Worm (Caenorhabditis elegans) whole organism, L4 larva: ENCODE data around the gene sqv-4.

Experiments used
- T20F7.1 ChIP-seq: fragments of 200-800 bp; sonication (Bioruptor generic); optimal IDR thresholded peaks from 2 replicates; lab custom pipeline; 2018; ENCODE audit warnings: mild to moderate bottlenecking, missing genetic modification characterization, missing compliant biosample characterization
- Y5F2A.4 ChIP-seq: fragments of 200-800 bp; sonication (Bioruptor generic); optimal IDR thresholded peaks from 2 replicates; lab custom pipeline; 2018; ENCODE audit warnings: mild to moderate bottlenecking, missing genetic modification characterization, missing compliant biosample characterization
- ZK337.2 ChIP-seq: fragments of 200-800 bp; sonication (Bioruptor generic); IDR thresholded peaks from 2 replicates; pipeline ENCODE4 v1.3.6; 2022; ENCODE audit warnings: missing genetic modification reagents, missing genetic modification characterization, missing compliant biosample characterization
- aha-1 ChIP-seq: fragments of 150-350 bp; peaks from one replicate; lab custom pipeline; 2014; ENCODE audit warnings: missing biosample characterization, missing genetic modification characterization
- attf-4 ChIP-seq: sonication (generic microtip); optimal IDR thresholded peaks from 3 replicates; lab custom pipeline; 2017; ENCODE audit warnings: missing biosample characterization, missing genetic modification characterization
- ceh-20 ChIP-seq: fragments of 200-800 bp; sonication (Bioruptor generic); IDR thresholded peaks from 2 replicates; pipeline ENCODE4 v1.3.6; 2022; ENCODE audit warnings: missing genetic modification reagents, missing genetic modification characterization, missing compliant biosample characterization
- ceh-44 ChIP-seq: fragments of 200-800 bp; sonication (Bioruptor generic); IDR thresholded peaks from 2 replicates; pipeline ENCODE4 v1.3.6; 2022; ENCODE audit warnings: missing genetic modification reagents, missing genetic modification characterization, missing compliant biosample characterization
- cey-2 ChIP-seq: sonication (generic microtip); optimal IDR thresholded peaks from 3 replicates; lab custom pipeline; 2017; ENCODE audit warnings: missing genetic modification characterization, mild to moderate bottlenecking, missing compliant biosample characterization, antibody characterized with exemption, borderline replicate concordance; ENCODE audit not compliant: insufficient read depth
- daf-12 ChIP-seq: fragments of 150-350 bp; optimal IDR thresholded peaks from 2 replicates; lab custom pipeline; 2014; ENCODE audit warnings: missing biosample characterization, missing genetic modification reagents, missing genetic modification characterization
- daf-16 ChIP-seq, 3 experiments: sonication (generic microtip); optimal IDR thresholded peaks; 2 replicates each; lab custom pipeline; 2016 to 2017; ENCODE audit warnings: missing genetic modification characterization in 3 of 3, missing genetic modification reagents in 3 of 3, mild to moderate bottlenecking in 2 of 3, missing compliant biosample characterization in 2 of 3, missing biosample characterization in 1 of 3, moderate library complexity in 1 of 3
- daf-19 ChIP-seq: fragments of 200-800 bp; sonication (Bioruptor generic); conservative IDR thresholded peaks from 2 replicates; pipeline ENCODE4 v1.3.6; 2022; ENCODE audit warnings: missing genetic modification characterization, missing compliant biosample characterization
- daf-8 ChIP-seq: fragments of 200-800 bp; sonication (Bioruptor generic); IDR thresholded peaks from 2 replicates; pipeline ENCODE4 v1.3.6; 2022; ENCODE audit warnings: missing genetic modification characterization, missing compliant biosample characterization
- dmd-9 ChIP-seq: fragments of 200-800 bp; sonication (Bioruptor generic); IDR thresholded peaks from 2 replicates; pipeline ENCODE4 v1.3.6; 2022; ENCODE audit warnings: missing genetic modification reagents, missing genetic modification characterization, missing compliant biosample characterization
- dpl-1 ChIP-seq: fragments of 150-350 bp; optimal IDR thresholded peaks from 2 replicates; lab custom pipeline; 2014; ENCODE audit warnings: missing biosample characterization, missing genetic modification reagents, missing genetic modification characterization
- dve-1 ChIP-seq: sonication (generic microtip); optimal IDR thresholded peaks from 2 replicates; lab custom pipeline; 2017; ENCODE audit warnings: antibody characterized with exemption, mild to moderate bottlenecking, missing genetic modification characterization, missing compliant biosample characterization; ENCODE audit not compliant: insufficient read depth
- fkh-10 ChIP-seq: fragments of 150-350 bp; optimal IDR thresholded peaks from 2 replicates; lab custom pipeline; 2014; ENCODE audit warnings: missing biosample characterization, missing genetic modification reagents, missing genetic modification characterization
- gei-8 ChIP-seq: fragments of 200-800 bp; sonication (Bioruptor generic); optimal IDR thresholded peaks from 2 replicates; lab custom pipeline; 2018; ENCODE audit warnings: mild to moderate bottlenecking, missing genetic modification characterization, missing compliant biosample characterization
- hif-1 ChIP-seq, 2 experiments: sonication (generic microtip); optimal IDR thresholded peaks; 2 replicates each; lab custom pipeline; 2016 to 2017; ENCODE audit warnings: missing compliant biosample characterization in 2 of 2, missing genetic modification characterization in 2 of 2, missing genetic modification reagents in 2 of 2, missing genotype in 2 of 2, mild to moderate bottlenecking in 1 of 2
- hlh-11 ChIP-seq: fragments of 200-800 bp; sonication (Bioruptor generic); optimal IDR thresholded peaks from 2 replicates; lab custom pipeline; 2018; ENCODE audit warnings: mild to moderate bottlenecking, missing genetic modification characterization, missing compliant biosample characterization
- hlh-30 ChIP-seq: sonication (generic microtip); optimal IDR thresholded peaks from 2 replicates; lab custom pipeline; 2017; ENCODE audit warnings: antibody characterized with exemption, mild to moderate bottlenecking, missing genetic modification characterization, missing compliant biosample characterization; ENCODE audit not compliant: insufficient read depth
- jun-1 ChIP-seq: fragments of 150-350 bp; optimal IDR thresholded peaks from 2 replicates; lab custom pipeline; 2014; ENCODE audit warnings: missing biosample characterization, missing genetic modification reagents, missing genetic modification characterization
- lir-3 ChIP-seq: sonication (generic microtip); optimal IDR thresholded peaks from 2 replicates; lab custom pipeline; 2016; ENCODE audit warnings: mild to moderate bottlenecking, missing genetic modification characterization, missing compliant biosample characterization
- lsy-2 ChIP-seq, 2 experiments: fragments of 150-350 bp in 1 of 2; sonication (generic microtip) in 1 of 2; optimal IDR thresholded peaks; 2 replicates each; lab custom pipeline; 2014 to 2017; ENCODE audit warnings: missing biosample characterization in 2 of 2, missing genetic modification characterization in 2 of 2
- madf-5 ChIP-seq, 2 experiments: fragments of 200-800 bp; sonication (Bioruptor generic); IDR thresholded peaks; 2 replicates each; pipeline ENCODE4 v1.3.6; 2022; ENCODE audit warnings: missing compliant biosample characterization in 2 of 2, missing genetic modification characterization in 2 of 2
- mep-1 ChIP-seq: fragments of 150-350 bp; sonication (generic microtip); optimal IDR thresholded peaks from 3 replicates; lab custom pipeline; 2014; ENCODE audit warnings: missing biosample characterization, missing genetic modification characterization
- mes-2 ChIP-seq: sonication (generic microtip); optimal IDR thresholded peaks from 2 replicates; lab custom pipeline; 2016; ENCODE audit warnings: missing genotype, mild to moderate bottlenecking, missing genetic modification characterization, missing compliant biosample characterization; ENCODE audit not compliant: poor library complexity, severe bottlenecking
- mxl-2 ChIP-seq: fragments of 200-800 bp; sonication (Bioruptor generic); conservative IDR thresholded peaks from 2 replicates; pipeline ENCODE4 v1.3.6; 2022; ENCODE audit warnings: missing genetic modification reagents, missing genetic modification characterization, missing compliant biosample characterization
- mxl-3 ChIP-seq: fragments of 200-800 bp; sonication (Bioruptor generic); optimal IDR thresholded peaks from 2 replicates; lab custom pipeline; 2018; ENCODE audit warnings: mild to moderate bottlenecking, missing genetic modification characterization, missing compliant biosample characterization
- nhr-11 ChIP-seq: fragments of 150-350 bp; optimal IDR thresholded peaks from 2 replicates; lab custom pipeline; 2014; ENCODE audit warnings: missing biosample characterization, missing genetic modification characterization
- nhr-237 ChIP-seq: sonication (generic microtip); optimal IDR thresholded peaks from 2 replicates; lab custom pipeline; 2017; ENCODE audit warnings: missing biosample characterization, missing genetic modification characterization
- nhr-25 ChIP-seq: sonication (generic microtip); optimal IDR thresholded peaks from 2 replicates; lab custom pipeline; 2017; ENCODE audit warnings: missing genetic modification characterization, mild to moderate bottlenecking, missing compliant biosample characterization, antibody characterized with exemption, moderate library complexity, borderline replicate concordance; ENCODE audit not compliant: insufficient read depth
- nhr-28 ChIP-seq: fragments of 150-350 bp; optimal IDR thresholded peaks from 2 replicates; lab custom pipeline; 2014; ENCODE audit warnings: missing biosample characterization, missing genetic modification characterization
- nhr-41 ChIP-seq: fragments of 200-800 bp; sonication (Bioruptor generic); IDR thresholded peaks from 2 replicates; pipeline ENCODE4 v1.3.6; 2022; ENCODE audit warnings: missing genetic modification reagents, missing genetic modification characterization, missing compliant biosample characterization
- nhr-48 ChIP-seq: sonication (generic microtip); optimal IDR thresholded peaks from 2 replicates; lab custom pipeline; 2016; ENCODE audit warnings: mild to moderate bottlenecking, missing genetic modification characterization, missing compliant biosample characterization
- nhr-76 ChIP-seq: fragments of 150-350 bp; optimal IDR thresholded peaks from 2 replicates; lab custom pipeline; 2014; ENCODE audit warnings: missing biosample characterization, missing genetic modification characterization
- pha-4 ChIP-seq, 2 experiments: fragments of 150-350 bp in 1 of 2; fragments of 200-800 bp in 1 of 2; sonication (Bioruptor generic) in 1 of 2; IDR thresholded peaks in 1 of 2; optimal IDR thresholded peaks in 1 of 2; 2 replicates each; pipeline versions ENCODE4 v1.3.6 to Lab custom; 2014 to 2022; ENCODE audit warnings: missing genetic modification characterization in 2 of 2, missing genetic modification reagents in 2 of 2, missing biosample characterization in 1 of 2, missing compliant biosample characterization in 1 of 2
- saeg-2 ChIP-seq: fragments of 200-800 bp; sonication (Bioruptor generic); IDR thresholded peaks from 2 replicates; pipeline ENCODE4 v1.3.6; 2022; ENCODE audit warnings: missing genetic modification reagents, missing genetic modification characterization, missing compliant biosample characterization
- set-16 ChIP-seq: fragments of 200-800 bp; sonication (Bioruptor generic); IDR thresholded peaks from 2 replicates; pipeline ENCODE4 v1.3.6; 2022; ENCODE audit warnings: missing genetic modification reagents, missing genetic modification characterization, missing compliant biosample characterization
- snpc-4 ChIP-seq: fragments of 150-350 bp; optimal IDR thresholded peaks from 2 replicates; lab custom pipeline; 2014; ENCODE audit warnings: missing biosample characterization, missing genetic modification characterization
- spr-1 ChIP-seq: sonication (generic microtip); optimal IDR thresholded peaks from 2 replicates; lab custom pipeline; 2016; ENCODE audit warnings: mild to moderate bottlenecking, missing genetic modification characterization, missing compliant biosample characterization
- tra-1 ChIP-seq: fragments of 200-800 bp; sonication (Bioruptor generic); IDR thresholded peaks from 2 replicates; pipeline ENCODE4 v1.3.6; 2022; ENCODE audit warnings: missing genetic modification reagents, missing genetic modification characterization, missing compliant biosample characterization
- unc-62 ChIP-seq, 3 experiments: fragments of 150-350 bp in 1 of 3; sonication (generic microtip); optimal IDR thresholded peaks in 2 of 3; peaks in 1 of 3; 1 replicate in 1 of 3; 2 replicates in 2 of 3; lab custom pipeline; 2014 to 2017; ENCODE audit warnings: missing biosample characterization in 3 of 3, missing genetic modification characterization in 3 of 3, missing genetic modification reagents in 3 of 3, missing genotype in 1 of 3
- vab-7 ChIP-seq: fragments of 200-800 bp; sonication (Bioruptor generic); IDR thresholded peaks from 2 replicates; pipeline ENCODE4 v1.3.6; 2022; ENCODE audit warnings: missing genetic modification reagents, missing genetic modification characterization, missing compliant biosample characterization
- zip-11 ChIP-seq: fragments of 200-800 bp; sonication (Bioruptor generic); IDR thresholded peaks from 2 replicates; pipeline ENCODE4 v1.3.6; 2022; ENCODE audit warnings: missing genetic modification characterization, missing compliant biosample characterization

Gene sqv-4

ce11 chrV:10699122-10699521, 37.9 kb upstream of the sqv-4 start:
- TF ChIP-seq spr-1 (tag; lab: Kevin White, UChicago) = no peak
- TF ChIP-seq unc-62 (GFP tag; optimal IDR thresholded peaks at IDR 0.05 in 1 of 2; lab: Kevin White, UChicago) = peak in 1 of 2 experiments; percentile 79
- no peak for TF ChIP-seq unc-62 (tag; optimal IDR thresholded peaks at IDR 0.05; lab: Kevin White, UChicago)
- no peak for TF ChIP-seq jun-1 (tag; lab: Kevin White, UChicago)
- no peak for TF ChIP-seq daf-8
- peak; percentile 52 for TF ChIP-seq aha-1 (tag; lab: Kevin White, UChicago)
- TF ChIP-seq zip-11 (GFP tag; lab: Robert Waterston, UW) = no peak
- no peak for TF ChIP-seq dpl-1 (GFP tag; lab: Kevin White, UChicago)
- TF ChIP-seq madf-5 (GFP tag; IDR thresholded peaks at IDR 0.05; lab: Robert Waterston, UW) = no peak

- TF ChIP-seq nhr-25 (no peak), madf-5 (GFP tag; IDR thresholded peaks at IDR 0.05; lab: Robert Waterston, UW) (no peak), snpc-4 (tag; lab: Kevin White, UChicago) (no peak)
Measured at ce11 chrV:10695181-10695580, 33.9 kb upstream of the sqv-4 start, which contains the start of gene C05A2.4. C05A2.4 (plus strand) TSS chrV:10695481.

ce11 chrV:10693749-10694148, 32.5 kb upstream of the sqv-4 start:
- TF ChIP-seq ceh-20 (GFP tag; lab: Robert Waterston, UW) (0 out of 2 replicates have a peak, but pooled peaks have one; percentile 29), nhr-237 (tag; lab: Kevin White, UChicago) (no peak), gei-8 (GFP tag; lab: Kevin White, UChicago) (no peak), nhr-28 (tag; lab: Kevin White, UChicago) (peak; percentile 87), lir-3 (tag; lab: Kevin White, UChicago) (no peak), mxl-2 (GFP tag; lab: Robert Waterston, UW) (no peak), saeg-2 (GFP tag; lab: Robert Waterston, UW) (no peak), hif-1 (tag; optimal IDR thresholded peaks at IDR 0.05; lab: Kevin White, UChicago) (peak in 1 of 2 experiments; percentile 0), Y5F2A.4 (GFP tag; lab: Kevin White, UChicago) (no peak), tra-1 (peak; percentile 80), hlh-11 (tag; lab: Kevin White, UChicago) (peak; percentile 92), dve-1 (tag; lab: Kevin White, UChicago) (peak; percentile 93), daf-19 (GFP tag; lab: Robert Waterston, UW) (no peak), mep-1 (tag; lab: Kevin White, UChicago) (peak; percentile 4), lsy-2 (tag; optimal IDR thresholded peaks at IDR 0.05; lab: Kevin White, UChicago) (peak in 1 of 2 experiments; percentile 21), fkh-10 (GFP tag; lab: Kevin White, UChicago) (no peak), nhr-48 (tag; lab: Kevin White, UChicago) (peak; percentile 74), nhr-11 (no peak), daf-12 (tag; lab: Kevin White, UChicago) (no peak), vab-7 (GFP tag; lab: Robert Waterston, UW) (no peak), set-16 (GFP tag; lab: Robert Waterston, UW) (no peak), attf-4 (tag; lab: Kevin White, UChicago) (no peak), hlh-30 (peak; percentile 10), ceh-44 (GFP tag; lab: Robert Waterston, UW) (no peak), daf-16 (GFP tag; optimal IDR thresholded peaks at IDR 0.05; lab: Kevin White, UChicago) (peak in 1 of 2 experiments; percentile 35), daf-16 (tag; optimal IDR thresholded peaks at IDR 0.05; lab: Kevin White, UChicago) (peak; percentile 96), snpc-4 (tag; lab: Kevin White, UChicago) (no peak), ZK337.2 (no peak), nhr-41 (GFP tag; lab: Robert Waterston, UW) (no peak), pha-4 (GFP tag; IDR thresholded peaks at IDR 0.05; lab: Robert Waterston, UW) (0 out of 2 replicates have a peak, but pooled peaks have one; percentile 34), pha-4 (tag; optimal IDR thresholded peaks at IDR 0.05; lab: Kevin White, UChicago) (no peak), mes-2 (tag; lab: Kevin White, UChicago) (no peak), zip-11 (GFP tag; lab: Robert Waterston, UW) (no peak), cey-2 (tag; lab: Kevin White, UChicago) (no peak), T20F7.1 (GFP tag; lab: Kevin White, UChicago) (peak; percentile 4), mxl-3 (no peak), nhr-76 (tag; lab: Kevin White, UChicago) (no peak), dmd-9 (GFP tag; lab: Robert Waterston, UW) (no peak)
